In genomic region chrIV:5077918-5078317, ce11 we compare ENCODE assay signal across 1 worm cellular context.
TF ChIP-seq lines count a peak whose summit lies in the region.

No protein-coding gene starts in this region.

TF ChIP-seq in whole organism, L3 larva, 47 proteins besides CTCF, POLR2A, EP300 and RAD21 (continued from another document):
- peak; percentile 54 for TF ChIP-seq nfya-1 (tag; optimal IDR thresholded peaks at IDR 0.05; lab: Kevin White, UChicago; ENCODE audit: insufficient read depth)
- TF ChIP-seq pha-4 (tag; optimal IDR thresholded peaks at IDR 0.05; lab: Kevin White, UChicago) = peak; percentile 38
- TF ChIP-seq sea-2 (GFP tag; optimal IDR thresholded peaks at IDR 0.05; lab: Kevin White, UChicago) = no peak
- TF ChIP-seq ztf-11 (tag; optimal IDR thresholded peaks at IDR 0.05; lab: Kevin White, UChicago) = no peak
- no peak for TF ChIP-seq mdl-1 (tag; optimal IDR thresholded peaks at IDR 0.05; lab: Kevin White, UChicago)
- no peak for TF ChIP-seq lin-15B (tag; optimal IDR thresholded peaks at IDR 0.05; lab: Kevin White, UChicago)
- no peak for TF ChIP-seq jun-1 (tag; optimal IDR thresholded peaks at IDR 0.05; lab: Kevin White, UChicago)
- no peak for TF ChIP-seq nhr-11 (tag; optimal IDR thresholded peaks at IDR 0.05; lab: Kevin White, UChicago)
- TF ChIP-seq ceh-16 (tag; optimal IDR thresholded peaks at IDR 0.05; lab: Kevin White, UChicago) = no peak
- TF ChIP-seq hmg-11 (tag; optimal IDR thresholded peaks at IDR 0.05; lab: Kevin White, UChicago) = peak; percentile 15
- TF ChIP-seq zag-1 (tag; optimal IDR thresholded peaks at IDR 0.05; lab: Kevin White, UChicago) = no peak
- no peak for TF ChIP-seq nhr-67 (tag; optimal IDR thresholded peaks at IDR 0.05; lab: Kevin White, UChicago)
TF ChIP-seq in whole organism, L3 larva: peak in this region for 4.
